Fruit fly (Drosophila melanogaster): ENCODE measurements around the gene CG42713.
A peak's percentile ranks its signal among the peaks of the same experiment; 100 is the strongest.

The CG42713 gene

dm6 chr2L:8857752-8858151 is 33.5 kb upstream of the CG42713 start:
- TF ChIP-seq tai (GFP tag; optimal IDR thresholded peaks at IDR 0.05): no peak
- no peak for TF ChIP-seq Hr78 (GFP tag; optimal IDR thresholded peaks at IDR 0.05)
- TF ChIP-seq Vsx2 (GFP tag; optimal IDR thresholded peaks at IDR 0.05; ENCODE audit: partially characterized antibody): no peak
- no peak for TF ChIP-seq CG9705 (GFP tag; optimal IDR thresholded peaks at IDR 0.05)
- TF ChIP-seq CG32264 (GFP tag; optimal IDR thresholded peaks at IDR 0.05): no peak
- TF ChIP-seq Dfd (GFP tag; optimal IDR thresholded peaks at IDR 0.05): no peak
- no peak for TF ChIP-seq brk (GFP tag; optimal IDR thresholded peaks at IDR 0.05)
- TF ChIP-seq Jra (GFP tag; optimal IDR thresholded peaks at IDR 0.05): no peak
- no peak for TF ChIP-seq Rel (GFP tag; optimal IDR thresholded peaks at IDR 0.05)
- TF ChIP-seq Rel (tag; optimal IDR thresholded peaks at IDR 0.05): no peak
- TF ChIP-seq br (GFP tag; optimal IDR thresholded peaks at IDR 0.05): no peak
- no peak for TF ChIP-seq psq (GFP tag; optimal IDR thresholded peaks at IDR 0.05)
- TF ChIP-seq usp (GFP tag; optimal IDR thresholded peaks at IDR 0.05): no peak
- TF ChIP-seq Abd-B (GFP tag; optimal IDR thresholded peaks at IDR 0.05): no peak
- no peak for TF ChIP-seq GATAd (GFP tag; optimal IDR thresholded peaks at IDR 0.05)

- TF ChIP-seq dmrt93B (GFP tag; optimal IDR thresholded peaks at IDR 0.05): peak; percentile 48
- no peak for TF ChIP-seq lola (GFP tag; optimal IDR thresholded peaks at IDR 0.05)
- peak; percentile 38 for TF ChIP-seq HLH106 (tag; optimal IDR thresholded peaks at IDR 0.05)
- TF ChIP-seq jim (GFP tag; optimal IDR thresholded peaks at IDR 0.05): peak; percentile 65
- TF ChIP-seq usp (GFP tag; optimal IDR thresholded peaks at IDR 0.05): no peak
- TF ChIP-seq Jra (GFP tag; optimal IDR thresholded peaks at IDR 0.05): peak; percentile 66
- TF ChIP-seq dl (GFP tag; optimal IDR thresholded peaks at IDR 0.05; ENCODE audit: insufficient read depth in 1 of 2, partially characterized antibody in 2 of 2): no peak
- peak; percentile 57 for TF ChIP-seq Sp1 (GFP tag; optimal IDR thresholded peaks at IDR 0.05)
- TF ChIP-seq OdsH (GFP tag; optimal IDR thresholded peaks at IDR 0.05): peak; percentile 81
- peak; percentile 38 for TF ChIP-seq GATAd (GFP tag; optimal IDR thresholded peaks at IDR 0.05)
- no peak for TF ChIP-seq Dfd (GFP tag; optimal IDR thresholded peaks at IDR 0.05)
- no peak for TF ChIP-seq N (GFP tag; optimal IDR thresholded peaks at IDR 0.05)
- peak; percentile 98 for TF ChIP-seq Hr83 (GFP tag; optimal IDR thresholded peaks at IDR 0.05; ENCODE audit: poor library complexity, severe bottlenecking)
- TF ChIP-seq fru (GFP tag; optimal IDR thresholded peaks at IDR 0.05): peak; percentile 75
- peak; percentile 91 for TF ChIP-seq rgr (GFP tag; optimal IDR thresholded peaks at IDR 0.05)
- peak; percentile 48 for TF ChIP-seq CG9705 (GFP tag; optimal IDR thresholded peaks at IDR 0.05)
- TF ChIP-seq br (GFP tag; optimal IDR thresholded peaks at IDR 0.05): peak; percentile 75
- no peak for TF ChIP-seq CrebA (GFP tag; optimal IDR thresholded peaks at IDR 0.05; ENCODE audit: borderline replicate concordance)
- no peak for TF ChIP-seq Myc (optimal IDR thresholded peaks at IDR 0.05)
- peak; percentile 84 for TF ChIP-seq tai (GFP tag; optimal IDR thresholded peaks at IDR 0.05)
- peak in 1 of 2 experiments; percentile 77 for TF ChIP-seq foxo (GFP tag; optimal IDR thresholded peaks at IDR 0.05)
- TF ChIP-seq CG32264 (GFP tag; optimal IDR thresholded peaks at IDR 0.05): peak; percentile 61
- peak; percentile 47 for TF ChIP-seq ey (GFP tag; optimal IDR thresholded peaks at IDR 0.05)
- TF ChIP-seq psq (GFP tag; optimal IDR thresholded peaks at IDR 0.05): peak; percentile 56
- no peak for TF ChIP-seq Dif (GFP tag; optimal IDR thresholded peaks at IDR 0.05; ENCODE audit: partially characterized antibody)
- TF ChIP-seq sv (GFP tag; optimal IDR thresholded peaks at IDR 0.05): no peak
- TF ChIP-seq dsf (GFP tag; optimal IDR thresholded peaks at IDR 0.05; ENCODE audit: borderline replicate concordance): peak; percentile 14
- TF ChIP-seq woc (GFP tag; optimal IDR thresholded peaks at IDR 0.05): no peak
- TF ChIP-seq brk (GFP tag; optimal IDR thresholded peaks at IDR 0.05): peak; percentile 70
- peak; percentile 34 for TF ChIP-seq Mio (GFP tag; optimal IDR thresholded peaks at IDR 0.05)
- no peak for TF ChIP-seq Rel (GFP tag; optimal IDR thresholded peaks at IDR 0.05)
- no peak for TF ChIP-seq Rel (tag; optimal IDR thresholded peaks at IDR 0.05)
- TF ChIP-seq sage (GFP tag; optimal IDR thresholded peaks at IDR 0.05): peak; percentile 21
- no peak for TF ChIP-seq Abd-B (GFP tag; optimal IDR thresholded peaks at IDR 0.05)
- TF ChIP-seq Hr78 (GFP tag; optimal IDR thresholded peaks at IDR 0.05): no peak
- peak; percentile 84 for TF ChIP-seq Hnf4 (GFP tag; optimal IDR thresholded peaks at IDR 0.05)
- TF ChIP-seq Vsx2 (GFP tag; optimal IDR thresholded peaks at IDR 0.05; ENCODE audit: partially characterized antibody): no peak
- no peak for TF ChIP-seq pan (optimal IDR thresholded peaks at IDR 0.05)
- peak; percentile 85 for TF ChIP-seq h (GFP tag; optimal IDR thresholded peaks at IDR 0.05)
Measured at dm6 chr2L:8859839-8860238, 31.4 kb upstream of the CG42713 start.
